Worm (Caenorhabditis elegans) whole organism, mixed stage, embryonic: ENCODE results near the gene sri-40.

Experiments used
- M03D4.4 ChIP-seq: sonication (generic microtip); optimal IDR thresholded peaks from 2 replicates; lab custom pipeline; 2017; ENCODE audit warnings: mild to moderate bottlenecking, missing genetic modification characterization, missing compliant biosample characterization
- bed-3 ChIP-seq: fragments of 200-800 bp; sonication (Bioruptor generic); optimal IDR thresholded peaks from 3 replicates; lab custom pipeline; 2018; ENCODE audit warnings: mild to moderate bottlenecking, missing genetic modification characterization, moderate library complexity, missing compliant biosample characterization
- ceh-39 ChIP-seq: fragments of 150-350 bp; optimal IDR thresholded peaks from 2 replicates; lab custom pipeline; 2014; ENCODE audit warnings: missing biosample characterization, missing genetic modification characterization
- ceh-43 ChIP-seq: fragments of 200-800 bp; sonication (Bioruptor generic); optimal IDR thresholded peaks from 2 replicates; lab custom pipeline; 2018; ENCODE audit warnings: mild to moderate bottlenecking, missing genetic modification characterization, moderate library complexity, missing compliant biosample characterization
- ces-1 ChIP-seq: fragments of 150-350 bp; optimal IDR thresholded peaks from 2 replicates; lab custom pipeline; 2014; ENCODE audit warnings: missing biosample characterization, missing genetic modification reagents, missing genetic modification characterization
- cnd-1 ChIP-seq: fragments of 200-800 bp; sonication (Bioruptor generic); optimal IDR thresholded peaks from 2 replicates; lab custom pipeline; 2018; ENCODE audit warnings: mild to moderate bottlenecking, missing genetic modification characterization, missing compliant biosample characterization
- drap-1 ChIP-seq: fragments of 200-800 bp; sonication (Bioruptor generic); optimal IDR thresholded peaks from 3 replicates; lab custom pipeline; 2018; ENCODE audit warnings: mild to moderate bottlenecking, missing genetic modification characterization, missing compliant biosample characterization
- elt-1 ChIP-seq: sonication (generic microtip); optimal IDR thresholded peaks from 2 replicates; lab custom pipeline; 2017; ENCODE audit warnings: missing genetic modification characterization, mild to moderate bottlenecking, missing compliant biosample characterization, antibody characterized with exemption, moderate library complexity, borderline replicate concordance; ENCODE audit not compliant: insufficient read depth
- elt-3 ChIP-seq: fragments of 150-350 bp; optimal IDR thresholded peaks from 2 replicates; lab custom pipeline; 2014; ENCODE audit warnings: missing biosample characterization, missing genetic modification characterization
- flh-1 ChIP-seq: fragments of 200-800 bp; sonication (Bioruptor generic); optimal IDR thresholded peaks from 2 replicates; lab custom pipeline; 2018; ENCODE audit warnings: mild to moderate bottlenecking, missing genetic modification characterization, moderate library complexity, missing compliant biosample characterization
- ham-2 ChIP-seq: fragments of 200-800 bp; sonication (Bioruptor generic); optimal IDR thresholded peaks from 2 replicates; lab custom pipeline; 2018; ENCODE audit warnings: mild to moderate bottlenecking, missing genetic modification characterization, missing compliant biosample characterization
- hlh-1 ChIP-seq: fragments of 150-350 bp; optimal IDR thresholded peaks from 2 replicates; lab custom pipeline; 2014; ENCODE audit warnings: missing biosample characterization, missing genetic modification reagents, missing genetic modification characterization
- lin-13 ChIP-seq: fragments of 150-350 bp; optimal IDR thresholded peaks from 2 replicates; lab custom pipeline; 2014; ENCODE audit warnings: missing biosample characterization, missing genetic modification characterization
- lin-32 ChIP-seq: fragments of 200-800 bp; sonication (Bioruptor generic); optimal IDR thresholded peaks from 2 replicates; lab custom pipeline; 2018; ENCODE audit warnings: mild to moderate bottlenecking, missing genetic modification characterization, missing compliant biosample characterization
- mls-2 ChIP-seq: sonication (generic microtip); optimal IDR thresholded peaks from 2 replicates; lab custom pipeline; 2016; ENCODE audit warnings: mild to moderate bottlenecking, missing genetic modification characterization, moderate library complexity, missing compliant biosample characterization
- nhr-12 ChIP-seq: fragments of 150-350 bp; optimal IDR thresholded peaks from 2 replicates; lab custom pipeline; 2014; ENCODE audit warnings: missing biosample characterization, missing genetic modification characterization
- nhr-2 ChIP-seq: fragments of 150-350 bp; optimal IDR thresholded peaks from 2 replicates; lab custom pipeline; 2014; ENCODE audit warnings: missing biosample characterization, missing genetic modification characterization
- nhr-237 ChIP-seq: fragments of 150-350 bp; optimal IDR thresholded peaks from 2 replicates; lab custom pipeline; 2014; ENCODE audit warnings: missing biosample characterization, missing genetic modification characterization
- nhr-28 ChIP-seq: fragments of 150-350 bp; optimal IDR thresholded peaks from 2 replicates; lab custom pipeline; 2014; ENCODE audit warnings: missing biosample characterization, missing genetic modification characterization
- nhr-76 ChIP-seq: sonication (generic microtip); optimal IDR thresholded peaks from 2 replicates; lab custom pipeline; 2017; ENCODE audit warnings: missing biosample characterization, missing genetic modification characterization
- pha-4 ChIP-seq: fragments of 150-350 bp; optimal IDR thresholded peaks from 2 replicates; lab custom pipeline; 2018; ENCODE audit warnings: missing biosample characterization, missing genetic modification reagents, missing genetic modification characterization
- sem-2 ChIP-seq: fragments of 200-800 bp; sonication (Bioruptor generic); optimal IDR thresholded peaks from 2 replicates; lab custom pipeline; 2018; ENCODE audit warnings: mild to moderate bottlenecking, missing genetic modification characterization, missing compliant biosample characterization
- sptf-1 ChIP-seq: sonication (generic microtip); optimal IDR thresholded peaks from 2 replicates; lab custom pipeline; 2017; ENCODE audit warnings: mild to moderate bottlenecking, missing genetic modification characterization, moderate library complexity, missing compliant biosample characterization
- tbx-8 ChIP-seq: fragments of 200-800 bp; sonication (Bioruptor generic); optimal IDR thresholded peaks from 2 replicates; lab custom pipeline; 2018; ENCODE audit warnings: mild to moderate bottlenecking, missing genetic modification characterization, moderate library complexity, missing compliant biosample characterization
- unc-120 ChIP-seq: sonication (generic microtip); optimal IDR thresholded peaks from 2 replicates; lab custom pipeline; 2017; ENCODE audit warnings: missing genetic modification characterization, missing compliant biosample characterization; ENCODE audit not compliant: poor library complexity, severe bottlenecking
- unc-62 ChIP-seq: fragments of 150-350 bp; optimal IDR thresholded peaks from 2 replicates; lab custom pipeline; 2014; ENCODE audit warnings: missing biosample characterization, missing genetic modification reagents, missing genetic modification characterization
- ztf-11 ChIP-seq: fragments of 150-350 bp; optimal IDR thresholded peaks from 2 replicates; lab custom pipeline; 2014; ENCODE audit warnings: missing biosample characterization, missing genetic modification characterization

sri-40 gene

DNA sequence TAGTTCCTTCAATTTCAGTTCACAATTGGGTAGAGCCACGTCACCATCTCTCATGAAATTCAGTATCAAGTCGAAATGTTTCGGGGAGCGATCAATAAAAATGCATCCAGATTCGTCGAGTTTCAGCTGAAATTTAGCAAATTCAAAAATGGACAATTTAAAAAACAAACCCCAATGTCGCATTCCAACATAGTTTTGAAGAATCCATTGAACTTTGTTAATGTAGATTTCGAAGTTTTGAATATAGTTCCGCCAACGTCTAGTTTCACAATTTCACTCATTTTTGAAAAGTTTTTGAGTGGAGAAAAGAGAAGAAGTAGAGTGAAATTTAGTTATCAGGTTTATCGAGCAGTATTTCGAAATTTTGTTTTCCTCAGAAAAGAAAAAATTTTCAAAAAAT lies 44.0 kb downstream of the sri-40 start, which contains the start of gene ZC239.14:
Gene ZC239.14 (minus strand): TSS at position 305 of the 400 bp plus-strand sequence.
- TF ChIP-seq hlh-1 (tag; lab: Kevin White, UChicago) (no peak), ceh-43 (GFP tag; lab: Kevin White, UChicago) (no peak), ztf-11 (tag; lab: Kevin White, UChicago) (no peak), ham-2 (no peak), lin-32 (GFP tag; lab: Kevin White, UChicago) (no peak), drap-1 (no peak), pha-4 (no peak), tbx-8 (GFP tag; lab: Kevin White, UChicago) (no peak), unc-62 (GFP tag; lab: Kevin White, UChicago) (no peak), elt-1 (tag; lab: Kevin White, UChicago) (no peak), bed-3 (GFP tag; lab: Kevin White, UChicago) (no peak), sptf-1 (no peak)

DNA sequence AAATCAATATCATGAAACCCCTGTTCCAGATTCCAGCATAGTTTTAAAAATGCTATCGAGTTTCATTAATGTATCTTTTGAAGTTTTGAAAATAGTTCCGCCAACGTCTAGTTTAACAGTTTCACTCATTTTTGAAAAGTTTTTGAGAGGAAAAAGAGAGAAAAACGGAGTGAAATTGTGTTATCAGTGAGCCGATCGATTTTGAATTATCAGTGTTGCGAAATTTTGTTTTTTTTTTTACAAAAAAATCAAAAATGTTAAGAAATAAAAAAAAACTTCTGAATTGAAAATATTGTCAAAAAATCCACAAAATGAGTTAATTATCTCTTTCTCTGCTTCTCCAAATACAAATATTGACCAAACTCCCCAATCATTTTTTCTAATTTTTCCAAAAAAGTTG lies 44.9 kb downstream of the sri-40 start, which contains the start of gene ZC239.13:
Gene ZC239.13 (minus strand): TSS at position 154 of the 400 bp plus-strand sequence.
- no peak for TF ChIP-seq nhr-28
- no peak for TF ChIP-seq elt-3
- no peak for TF ChIP-seq M03D4.4 (tag; lab: Kevin White, UChicago)
- no peak for TF ChIP-seq mls-2
- no peak for TF ChIP-seq ztf-11 (tag; lab: Kevin White, UChicago)
- TF ChIP-seq unc-120 (tag; lab: Kevin White, UChicago), result no peak
- TF ChIP-seq unc-62 (GFP tag; lab: Kevin White, UChicago), result no peak
- no peak for TF ChIP-seq lin-13 (tag; lab: Kevin White, UChicago)
- no peak for TF ChIP-seq flh-1 (GFP tag; lab: Kevin White, UChicago)

DNA sequence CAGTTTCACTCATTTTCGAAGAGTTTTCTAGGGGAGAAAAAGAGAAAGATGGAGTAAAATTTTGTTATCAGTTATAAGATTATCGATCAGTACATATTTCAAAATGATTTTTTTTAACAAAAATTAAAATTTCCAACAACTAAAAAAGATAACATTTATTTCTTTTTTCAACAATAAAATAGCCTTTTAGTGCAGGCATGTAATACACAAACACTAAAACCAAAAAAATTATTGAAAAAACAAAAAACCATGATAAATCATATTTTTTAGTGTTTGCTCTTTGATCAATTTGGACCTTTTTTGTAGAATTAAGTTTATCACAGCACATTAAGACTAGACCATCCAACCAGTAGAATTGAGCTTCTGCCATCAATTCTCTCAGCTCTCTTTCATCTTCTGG lies 46.9 kb downstream of the sri-40 start, which contains the start of gene ZC239.15:
Gene ZC239.15 (minus strand): TSS at position 101 of the 400 bp plus-strand sequence.
- TF ChIP-seq flh-1 (GFP tag; lab: Kevin White, UChicago) (no peak), nhr-2 (tag; lab: Kevin White, UChicago) (no peak), nhr-76 (tag; lab: Kevin White, UChicago) (no peak), nhr-28 (no peak), elt-3 (no peak), bed-3 (GFP tag; lab: Kevin White, UChicago) (no peak)

DNA sequence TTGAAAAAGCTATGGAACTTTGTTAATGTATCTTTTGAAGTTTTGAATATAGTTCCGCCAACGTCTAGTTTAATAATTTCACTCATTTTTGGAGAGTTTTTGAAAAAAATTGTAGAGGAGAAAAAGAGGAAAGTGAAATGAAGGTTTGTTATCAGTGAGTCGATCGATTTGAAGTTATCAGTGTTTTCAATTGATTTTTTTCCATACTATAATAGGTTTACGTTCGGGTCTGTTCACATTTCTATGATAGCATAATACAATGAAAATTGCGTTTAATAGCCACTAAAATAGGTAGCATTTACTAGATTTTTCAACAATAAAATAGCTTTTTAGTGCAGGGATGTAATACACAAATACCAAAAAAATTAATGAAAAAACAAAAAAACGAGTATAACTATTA lies 47.4 kb downstream of the sri-40 start, which contains the start of gene ZC239.16:
Gene ZC239.16 (minus strand): TSS at position 120 of the 400 bp plus-strand sequence.
- TF ChIP-seq mls-2, result no peak
- no peak for TF ChIP-seq ces-1 (GFP tag; lab: Kevin White, UChicago)
- TF ChIP-seq ztf-11 (tag; lab: Kevin White, UChicago), result no peak
- TF ChIP-seq nhr-2 (tag; lab: Kevin White, UChicago), result no peak
- TF ChIP-seq sem-2 (GFP tag; lab: Kevin White, UChicago), result no peak
- no peak for TF ChIP-seq nhr-76 (tag; lab: Kevin White, UChicago)
- no peak for TF ChIP-seq cnd-1
- no peak for TF ChIP-seq lin-32 (GFP tag; lab: Kevin White, UChicago)
- TF ChIP-seq ham-2, result no peak
- no peak for TF ChIP-seq unc-62 (GFP tag; lab: Kevin White, UChicago)
- TF ChIP-seq tbx-8 (GFP tag; lab: Kevin White, UChicago), result no peak
- TF ChIP-seq unc-120 (tag; lab: Kevin White, UChicago), result no peak
- no peak for TF ChIP-seq ceh-39

DNA sequence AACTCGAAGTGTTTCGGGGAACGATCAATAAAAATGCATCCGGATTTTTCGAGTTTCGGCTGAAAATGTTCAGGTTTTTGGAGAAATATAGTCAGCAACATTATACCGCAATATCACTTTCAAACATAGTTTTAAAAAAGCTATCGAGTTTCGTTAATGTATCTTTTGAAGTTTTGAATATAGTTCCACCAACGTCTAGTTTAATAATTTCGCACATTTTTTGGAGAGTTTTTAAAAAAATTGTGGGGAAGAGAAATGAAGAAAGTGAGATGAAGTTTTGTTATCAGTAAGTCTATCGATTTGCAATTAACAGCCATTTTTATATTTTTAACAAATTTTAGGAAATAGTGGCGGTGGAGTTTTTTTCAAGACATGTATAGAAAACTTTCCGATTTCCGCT lies 48.0 kb downstream of the sri-40 start, which contains the start of gene ZC239.17:
Gene ZC239.17 (minus strand): TSS at position 101 of the 400 bp plus-strand sequence.
- TF ChIP-seq sem-2 (GFP tag; lab: Kevin White, UChicago) (no peak), nhr-12 (tag; lab: Kevin White, UChicago) (no peak), ztf-11 (tag; lab: Kevin White, UChicago) (no peak), ham-2 (no peak), nhr-28 (no peak), ceh-39 (no peak), elt-3 (no peak), nhr-237 (tag; lab: Kevin White, UChicago) (no peak), ces-1 (GFP tag; lab: Kevin White, UChicago) (no peak), sptf-1 (no peak), pha-4 (no peak), nhr-76 (tag; lab: Kevin White, UChicago) (no peak), bed-3 (GFP tag; lab: Kevin White, UChicago) (no peak)
- TF ChIP-seq, all 35 proteins: peak for 0
